Worm (Caenorhabditis elegans): ENCODE measurements around the gene pgp-7.
A peak's percentile ranks its signal among the peaks of the same experiment; 100 is the strongest.

pgp-7 gene

DNA sequence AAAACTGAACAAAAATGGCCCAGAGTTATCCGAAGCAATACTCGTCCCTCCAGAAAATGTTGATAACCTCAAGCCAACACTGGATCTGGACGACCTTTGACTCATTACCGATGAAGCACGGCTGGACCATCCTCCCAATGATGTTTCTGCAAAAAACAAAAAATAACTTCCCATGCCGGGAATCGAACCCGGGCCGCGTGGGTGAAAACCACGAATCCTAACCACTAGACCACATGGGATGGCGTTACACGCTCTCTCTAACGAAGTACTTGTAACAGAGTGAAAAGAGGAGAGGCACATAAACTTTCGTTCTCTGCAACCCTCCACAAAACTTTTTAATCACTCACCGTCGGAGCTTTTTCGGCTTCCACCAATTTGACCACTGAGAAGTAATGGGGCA, 48.9 kb downstream of the pgp-7 start (continued):
- TF ChIP-seq lin-29 (GFP tag; IDR thresholded peaks at IDR 0.05) (0 out of 2 replicates have a peak, but pooled peaks have one; percentile 33), ZK337.2 (GFP tag; IDR thresholded peaks at IDR 0.05) (0 out of 2 replicates have a peak, but pooled peaks have one; percentile 54), nhr-77 (tag; optimal IDR thresholded peaks at IDR 0.05) (no peak), sdz-12 (GFP tag; optimal IDR thresholded peaks at IDR 0.05) (no peak), Y5F2A.4 (GFP tag; optimal IDR thresholded peaks at IDR 0.05) (peak; percentile 42), ctbp-1 (GFP tag; IDR thresholded peaks at IDR 0.05) (peak; percentile 81), aly-2 (tag; optimal IDR thresholded peaks at IDR 0.05) (no peak), fkh-10 (GFP tag; optimal IDR thresholded peaks at IDR 0.05) (no peak), nhr-42 (GFP tag; IDR thresholded peaks at IDR 0.05) (peak; percentile 75; the same call in 1 of the 2 replicates), skn-1 (tag; optimal IDR thresholded peaks at IDR 0.05) (no peak), mes-2 (tag; optimal IDR thresholded peaks at IDR 0.05; ENCODE audit: poor library complexity, severe bottlenecking) (no peak), madf-9 (GFP tag; conservative IDR thresholded peaks at IDR 0.05) (peak; percentile 55; the same call in 1 of the 2 replicates), nhr-48 (tag; optimal IDR thresholded peaks at IDR 0.05) (peak; percentile 45), pha-4 (GFP tag; IDR thresholded peaks at IDR 0.05) (peak; percentile 87; the same call in 1 of the 2 replicates), pha-4 (tag; optimal IDR thresholded peaks at IDR 0.05) (no peak), dmd-6 (GFP tag; IDR thresholded peaks at IDR 0.05) (peak; percentile 65), nhr-102 (tag; optimal IDR thresholded peaks at IDR 0.05) (no peak), mdt-29 (GFP tag; IDR thresholded peaks at IDR 0.05) (0 out of 2 replicates have a peak, but pooled peaks have one; percentile 47), dve-1 (tag; optimal IDR thresholded peaks at IDR 0.05; ENCODE audit: insufficient read depth) (no peak), ceh-20 (GFP tag; IDR thresholded peaks at IDR 0.05) (0 out of 2 replicates have a peak, but pooled peaks have one; percentile 50), lin-38 (GFP tag; IDR thresholded peaks at IDR 0.05) (no peak), nhr-25 (tag; optimal IDR thresholded peaks at IDR 0.05; ENCODE audit: borderline replicate concordance, insufficient read depth) (no peak), daf-19 (GFP tag; conservative IDR thresholded peaks at IDR 0.05) (0 out of 2 replicates have a peak, but pooled peaks have one; percentile 53), unc-39 (tag; optimal IDR thresholded peaks at IDR 0.05) (no peak), lin-1 (GFP tag; IDR thresholded peaks at IDR 0.05) (peak; percentile 87), ceh-32 (tag; optimal IDR thresholded peaks at IDR 0.05; ENCODE audit: poor library complexity) (no peak), madf-5 (GFP tag; IDR thresholded peaks at IDR 0.05) (peak; percentile 67 to 92; a peak in 3 of 4 replicates), mxl-3 (GFP tag; optimal IDR thresholded peaks at IDR 0.05) (peak; percentile 37), lin-15B (tag; optimal IDR thresholded peaks at IDR 0.05) (no peak), saeg-2 (GFP tag; IDR thresholded peaks at IDR 0.05) (0 out of 2 replicates have a peak, but pooled peaks have one; percentile 39), hlh-30 (tag; optimal IDR thresholded peaks at IDR 0.05; ENCODE audit: insufficient read depth) (no peak), zfp-2 (tag; optimal IDR thresholded peaks at IDR 0.05) (no peak), hlh-11 (tag; optimal IDR thresholded peaks at IDR 0.05) (no peak), ceh-44 (GFP tag; IDR thresholded peaks at IDR 0.05) (peak; percentile 72), duxl-1 (tag; optimal IDR thresholded peaks at IDR 0.05; ENCODE audit: poor library complexity) (peak; percentile 69)

DNA sequence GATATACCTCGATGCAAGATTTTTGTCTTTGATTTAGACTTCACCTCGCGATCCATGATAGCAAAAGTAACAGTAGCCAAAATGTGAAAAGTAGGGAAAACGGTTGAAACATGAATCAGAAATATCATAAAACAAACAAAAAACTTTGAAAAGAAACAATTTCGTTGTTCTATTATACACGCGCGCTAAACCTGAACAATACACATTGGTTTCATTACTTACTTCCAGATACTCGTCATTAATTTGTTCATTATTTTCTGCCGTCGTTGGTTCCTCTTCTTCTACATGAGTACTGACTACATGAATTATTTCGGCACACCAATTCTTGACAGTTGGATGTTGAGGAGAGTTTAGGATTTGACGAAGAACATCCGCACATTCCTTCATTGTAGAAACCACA, 49.5 kb downstream of the pgp-7 start, which contains the start of gene F31B12.3:
Gene F31B12.3 (minus strand): TSS at position 101 of the 400 bp plus-strand sequence.
- TF ChIP-seq mes-2 (tag; optimal IDR thresholded peaks at IDR 0.05; ENCODE audit: poor library complexity, severe bottlenecking) (no peak), lin-1 (GFP tag; IDR thresholded peaks at IDR 0.05) (no peak), snpc-1.2 (GFP tag; IDR thresholded peaks at IDR 0.05) (no peak), pha-4 (GFP tag; IDR thresholded peaks at IDR 0.05) (no peak), pha-4 (tag; optimal IDR thresholded peaks at IDR 0.05) (no peak), arid-1 (GFP tag; conservative IDR thresholded peaks at IDR 0.05) (no peak)

Measured in whole organism, L4 larva.